Worm (Caenorhabditis elegans): ENCODE measurements around the gene pals-25.
A peak's percentile ranks its signal among the peaks of the same experiment; 100 is the strongest.

pals-25 gene

ce11 chrIII:130650-131049 is 3.6 kb upstream of the pals-25 start, which contains the start of the genes nhr-280 and C29F9.2:
nhr-280 (minus strand) TSS chrIII:130750.
C29F9.2 (plus strand) TSS chrIII:130947.
- TF ChIP-seq Y95B8A.8 (GFP tag; IDR thresholded peaks at IDR 0.05) (no peak), nhr-80 (tag; optimal IDR thresholded peaks at IDR 0.05) (peak; percentile 1)

DNA sequence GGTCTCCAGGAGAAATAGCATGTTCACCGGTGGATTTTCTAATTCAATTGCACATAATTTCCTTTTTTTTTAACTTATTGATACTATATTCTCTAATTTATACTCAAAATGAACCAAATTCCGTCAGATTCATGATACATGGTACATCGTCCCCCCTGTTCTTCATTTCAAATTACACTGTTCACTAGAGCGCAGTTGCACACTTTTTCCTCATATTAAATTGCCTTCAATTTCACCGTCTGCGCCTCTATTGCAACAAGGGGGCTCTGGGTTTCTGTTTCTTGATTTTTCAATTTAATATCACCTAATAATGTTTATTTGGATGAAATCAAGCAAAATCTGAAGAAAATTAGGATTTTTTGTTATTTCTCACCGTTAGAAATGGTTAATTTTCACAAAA is 2.7 kb upstream of the pals-25 start:
- TF ChIP-seq attf-5 (GFP tag; optimal IDR thresholded peaks at IDR 0.05) (peak; percentile 54), ZK185.1 (tag; optimal IDR thresholded peaks at IDR 0.05; ENCODE audit: poor library complexity, severe bottlenecking) (no peak), pbrm-1 (GFP tag; IDR thresholded peaks at IDR 0.05) (no peak), D2030.7 (GFP tag; IDR thresholded peaks at IDR 0.05) (no peak), tbp1 (GFP tag; optimal IDR thresholded peaks at IDR 0.05) (no peak), lin-35 (GFP tag; optimal IDR thresholded peaks at IDR 0.05) (peak in 1 of 3 experiments; percentile 28), rec-8 (tag; optimal IDR thresholded peaks at IDR 0.05) (no peak), hrde-1 (tag; optimal IDR thresholded peaks at IDR 0.05; ENCODE audit: borderline replicate concordance) (no peak), F49E8.2 (tag; optimal IDR thresholded peaks at IDR 0.05; ENCODE audit: insufficient read depth) (no peak), mcd-1 (GFP tag; IDR thresholded peaks at IDR 0.05) (peak; percentile 81), nhr-80 (tag; optimal IDR thresholded peaks at IDR 0.05) (peak; percentile 7), hmg-1.2 (GFP tag; IDR thresholded peaks at IDR 0.05) (peak; percentile 62; the same call in 1 of the 2 replicates)

DNA sequence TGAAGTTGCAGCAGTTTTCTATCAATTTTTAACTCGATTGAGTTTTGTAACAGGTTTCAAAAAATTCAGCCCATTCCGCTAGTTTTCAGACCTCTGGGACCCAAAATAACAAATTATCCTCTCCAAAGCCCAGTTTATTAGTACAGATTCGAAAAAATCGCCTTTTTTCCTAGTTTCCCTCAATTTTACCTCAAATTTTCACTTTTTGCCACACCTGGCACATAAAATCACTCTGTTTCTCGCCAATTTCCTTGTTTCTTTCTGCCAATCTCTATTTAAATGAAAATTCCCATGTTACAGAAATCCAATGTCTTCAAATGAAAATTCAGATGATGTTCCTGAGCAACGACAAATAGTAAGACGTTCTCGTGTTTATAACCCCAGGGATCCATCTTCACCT is 2.2 kb upstream of the pals-25 start, which contains the start of gene pals-22:
pals-22 (plus strand) TSS at position 301 of the 400 bp plus-strand sequence.
- no peak for TF ChIP-seq mcd-1 (GFP tag; IDR thresholded peaks at IDR 0.05)
- no peak for TF ChIP-seq pbrm-1 (GFP tag; IDR thresholded peaks at IDR 0.05)
- no peak for TF ChIP-seq ceh-91 (GFP tag; IDR thresholded peaks at IDR 0.05)
- TF ChIP-seq hlh-12 (tag; optimal IDR thresholded peaks at IDR 0.05): no peak
- TF ChIP-seq let-526 (GFP tag; IDR thresholded peaks at IDR 0.05): no peak
- no peak for TF ChIP-seq F10E7.11 (tag; optimal IDR thresholded peaks at IDR 0.05)
- TF ChIP-seq ztf-25 (GFP tag; IDR thresholded peaks at IDR 0.05): no peak
- no peak for TF ChIP-seq hmg-1.2 (GFP tag; IDR thresholded peaks at IDR 0.05)

DNA sequence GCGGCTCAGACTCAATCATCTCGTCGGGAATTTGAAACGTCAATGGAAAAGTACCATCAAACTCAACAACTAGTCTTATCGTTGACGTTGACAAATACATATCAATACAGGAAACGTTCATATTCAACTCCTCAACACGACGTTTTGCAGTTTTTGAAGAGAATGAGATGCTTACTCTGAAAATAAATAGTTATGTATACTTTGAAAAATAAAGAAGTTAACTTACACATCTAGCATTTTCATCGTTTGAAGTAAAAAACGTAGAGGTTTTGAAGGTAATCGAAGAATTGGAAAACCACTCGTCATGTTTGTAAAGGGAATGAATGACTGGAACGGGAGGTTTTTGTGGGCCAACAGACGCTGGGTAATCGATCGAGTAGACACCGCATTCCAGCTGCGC is 6.6 kb downstream of the pals-25 start, which contains the start of gene fbxb-81:
fbxb-81 (minus strand) TSS at position 314 of the 400 bp plus-strand sequence.
- TF ChIP-seq attf-3 (GFP tag; conservative IDR thresholded peaks at IDR 0.05) (no peak), sea-2 (GFP tag; IDR thresholded peaks at IDR 0.05) (no peak), madf-6 (GFP tag; IDR thresholded peaks at IDR 0.05) (no peak), lin-35 (GFP tag; optimal IDR thresholded peaks at IDR 0.05) (no peak), B0035.1 (tag; optimal IDR thresholded peaks at IDR 0.05) (no peak), atf-7 (tag; optimal IDR thresholded peaks at IDR 0.05) (no peak), K12H6.12 (tag; optimal IDR thresholded peaks at IDR 0.05) (no peak), ztf-18 (tag; optimal IDR thresholded peaks at IDR 0.05) (no peak), F33H1.4 (GFP tag; IDR thresholded peaks at IDR 0.05) (no peak), nhr-120 (GFP tag; IDR thresholded peaks at IDR 0.05) (no peak), ztf-25 (GFP tag; IDR thresholded peaks at IDR 0.05) (no peak), madf-8 (GFP tag; conservative IDR thresholded peaks at IDR 0.05) (no peak), sptf-2 (GFP tag; optimal IDR thresholded peaks at IDR 0.05) (no peak), aptf-2 (GFP tag; conservative IDR thresholded peaks at IDR 0.05) (no peak), rpc-1 (optimal IDR thresholded peaks at IDR 0.05) (no peak), rpc-1 (tag; optimal IDR thresholded peaks at IDR 0.05) (no peak), F49E8.2 (tag; optimal IDR thresholded peaks at IDR 0.05; ENCODE audit: insufficient read depth) (no peak), ztf-26 (tag; optimal IDR thresholded peaks at IDR 0.05) (no peak), Y95B8A.8 (GFP tag; IDR thresholded peaks at IDR 0.05) (no peak), dox-1 (GFP tag; IDR thresholded peaks at IDR 0.05) (no peak), Y79H2A.3 (GFP tag; conservative IDR thresholded peaks at IDR 0.05) (no peak)
